Fruit fly (Drosophila melanogaster): ENCODE measurements around the gene CG32486.
A peak's percentile ranks its signal among the peaks of the same experiment; 100 is the strongest.

The CG32486 gene

DNA sequence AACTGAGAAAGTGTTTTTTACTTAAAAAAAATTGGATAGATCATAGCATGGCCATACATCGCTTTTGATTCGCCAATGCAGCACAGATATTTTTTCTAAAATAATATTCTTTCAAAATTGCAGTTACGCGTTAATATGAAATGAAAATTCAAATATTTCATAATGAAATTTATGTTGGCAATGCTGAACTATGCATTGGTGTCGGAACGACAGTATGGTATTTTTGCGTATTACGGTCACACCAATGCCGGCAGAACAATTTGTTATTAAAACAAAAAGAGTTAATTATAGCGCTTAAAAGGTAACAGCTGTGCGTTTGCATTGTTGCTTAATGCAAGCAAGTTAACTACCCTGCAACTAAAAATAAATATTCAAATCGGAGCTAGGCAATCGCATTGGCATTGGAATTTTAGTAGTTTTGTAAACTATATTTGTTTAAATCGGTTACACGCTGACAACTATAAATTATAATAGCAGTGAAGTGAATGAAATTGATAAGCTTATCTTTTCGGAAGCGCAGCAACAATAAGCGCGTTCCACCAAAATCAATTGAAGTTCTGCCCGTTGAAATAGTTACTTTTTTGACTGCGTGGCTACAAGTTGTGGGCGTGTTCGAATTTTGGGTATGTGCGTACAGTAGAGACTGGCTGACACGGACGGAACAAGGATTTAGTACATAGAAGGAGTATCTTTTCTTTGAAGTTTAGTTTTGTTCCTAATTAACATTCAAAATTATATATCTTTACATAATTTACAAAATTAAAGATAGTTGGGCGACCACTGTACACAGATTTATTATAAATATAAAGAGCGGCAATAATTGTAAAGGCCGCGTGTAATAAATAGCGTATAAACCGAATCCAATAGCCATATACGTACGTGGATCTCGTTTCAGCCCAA is 28.2 kb downstream of the CG32486 start, which contains the start of gene Prx4 (continued):
- TF ChIP-seq CG7745 (tag; optimal IDR thresholded peaks at IDR 0.05) = no peak

DNA sequence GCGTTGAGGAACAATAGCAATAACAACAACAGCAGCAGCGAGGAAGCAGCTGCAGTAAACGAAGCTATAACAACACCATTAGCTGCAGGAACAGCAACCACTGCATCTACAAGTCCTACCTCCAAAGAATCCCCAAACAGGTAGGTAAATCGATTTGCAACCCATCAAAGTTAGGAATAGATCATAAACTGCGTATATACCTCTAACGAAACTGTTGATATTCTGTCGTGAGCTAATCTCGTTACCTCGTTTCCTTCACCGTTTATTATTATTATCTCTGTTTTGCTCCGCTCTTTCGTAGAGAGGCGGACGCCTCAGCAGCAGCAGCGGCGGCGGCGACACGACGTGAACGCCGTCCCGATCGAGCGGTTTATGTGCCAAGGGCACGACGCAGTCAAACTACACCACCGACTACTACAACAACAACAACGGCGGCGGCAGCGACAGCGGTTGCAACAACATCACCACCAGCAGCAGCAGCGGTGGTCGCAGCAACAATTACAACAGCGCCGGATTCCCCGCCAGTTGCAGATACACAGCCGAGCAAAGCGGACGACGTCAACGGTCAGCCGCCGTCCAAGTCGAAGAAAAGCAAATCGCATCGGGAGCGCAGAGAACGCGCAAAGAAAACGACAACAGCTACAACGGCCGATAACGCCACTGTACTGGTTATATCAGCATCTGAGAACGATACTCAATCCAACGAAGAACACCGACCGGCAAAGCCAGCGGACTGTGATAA is 32.6 kb downstream of the CG32486 start:
- TF ChIP-seq amos (GFP tag; IDR thresholded peaks at IDR 0.05; ENCODE audit: partially characterized antibody) = peak; percentile 37
- TF ChIP-seq CG10267 (tag; optimal IDR thresholded peaks at IDR 0.05) = peak; percentile 0
- peak; percentile 68; the same call in 1 of the 3 replicates for TF ChIP-seq CG34422 (GFP tag; IDR thresholded peaks at IDR 0.05)
- TF ChIP-seq ab (GFP tag; optimal IDR thresholded peaks at IDR 0.05) = no peak
- TF ChIP-seq CG17385 (GFP tag; optimal IDR thresholded peaks at IDR 0.05) = peak; percentile 4
- TF ChIP-seq unc-4 (GFP tag; IDR thresholded peaks at IDR 0.05; ENCODE audit: partially characterized antibody) = no peak
- TF ChIP-seq CG13624 (GFP tag; optimal IDR thresholded peaks at IDR 0.05) = peak; percentile 33
- peak; percentile 32 for TF ChIP-seq CG2712 (tag; optimal IDR thresholded peaks at IDR 0.05)
- peak; percentile 23 for TF ChIP-seq gcm (GFP tag; optimal IDR thresholded peaks at IDR 0.05)
- no peak for TF ChIP-seq Myb (GFP tag; optimal IDR thresholded peaks at IDR 0.05)
- TF ChIP-seq CG7987 (GFP tag; optimal IDR thresholded peaks at IDR 0.05) = peak; percentile 21
- TF ChIP-seq Drgx (GFP tag; IDR thresholded peaks at IDR 0.05) = peak; percentile 56
- 0 out of 2 replicates have a peak, but pooled peaks have one; percentile 16 for TF ChIP-seq CG1024 (GFP tag; IDR thresholded peaks at IDR 0.05)
- TF ChIP-seq so (GFP tag; IDR thresholded peaks at IDR 0.05) = peak; percentile 60; the same call in 1 of the 3 replicates
- TF ChIP-seq insv (GFP tag; optimal IDR thresholded peaks at IDR 0.05) = peak in 1 of 2 experiments; percentile 12
- peak; percentile 39; the same call in 1 of the 2 replicates for TF ChIP-seq rib (GFP tag; IDR thresholded peaks at IDR 0.05)
- TF ChIP-seq CG18262 (tag; optimal IDR thresholded peaks at IDR 0.05) = peak; percentile 13
- peak; percentile 94 for TF ChIP-seq CG5180 (GFP tag; optimal IDR thresholded peaks at IDR 0.05)
- peak; percentile 25; the same call in 1 of the 2 replicates for TF ChIP-seq E2f2 (GFP tag; IDR thresholded peaks at IDR 0.05)
- TF ChIP-seq croc (GFP tag; conservative IDR thresholded peaks at IDR 0.05) = no peak
- TF ChIP-seq HLH3B (GFP tag; IDR thresholded peaks at IDR 0.05) = 0 out of 2 replicates have a peak, but pooled peaks have one; percentile 26
- TF ChIP-seq exex (tag; optimal IDR thresholded peaks at IDR 0.05) = peak; percentile 34
- TF ChIP-seq MTF-1 (GFP tag; optimal IDR thresholded peaks at IDR 0.05; ENCODE audit: borderline replicate concordance) = peak; percentile 28
- TF ChIP-seq zfh1 (GFP tag; IDR thresholded peaks at IDR 0.05) = peak; percentile 67; the same call in 2 of the 3 replicates
- peak; percentile 22 for TF ChIP-seq lab (GFP tag; optimal IDR thresholded peaks at IDR 0.05)
- TF ChIP-seq CG4328 (GFP tag; optimal IDR thresholded peaks at IDR 0.05) = no peak
- peak; percentile 53; the same call in 1 of the 2 replicates for TF ChIP-seq stc (GFP tag; IDR thresholded peaks at IDR 0.05)
- TF ChIP-seq chinmo (GFP tag; IDR thresholded peaks at IDR 0.05; ENCODE audit: partially characterized antibody) = peak; percentile 94; the same call in 3 of the 4 replicates
- TF ChIP-seq CG8290 (GFP tag; optimal IDR thresholded peaks at IDR 0.05) = no peak
- TF ChIP-seq CG8290 (tag; optimal IDR thresholded peaks at IDR 0.05) = peak in 1 of 2 experiments; percentile 14
- TF ChIP-seq Awh (GFP tag; IDR thresholded peaks at IDR 0.05) = peak; percentile 54; the same call in 1 of the 2 replicates
- 0 out of 2 replicates have a peak, but pooled peaks have one; percentile 50 for TF ChIP-seq Xrp1 (GFP tag; IDR thresholded peaks at IDR 0.05)
- peak; percentile 63 for TF ChIP-seq CG34376 (GFP tag; optimal IDR thresholded peaks at IDR 0.05)
- no peak for TF ChIP-seq CG12942 (GFP tag; optimal IDR thresholded peaks at IDR 0.05)
- peak; percentile 49 for TF ChIP-seq mirr (GFP tag; optimal IDR thresholded peaks at IDR 0.05)
- no peak for TF ChIP-seq CG7357 (GFP tag; IDR thresholded peaks at IDR 0.05)
- peak; percentile 75 for TF ChIP-seq psq (GFP tag; optimal IDR thresholded peaks at IDR 0.05)
- TF ChIP-seq caup (GFP tag; optimal IDR thresholded peaks at IDR 0.05; ENCODE audit: severe bottlenecking) = no peak
- 0 out of 2 replicates have a peak, but pooled peaks have one; percentile 6 for TF ChIP-seq gsb (GFP tag; IDR thresholded peaks at IDR 0.05)
- peak; percentile 98 for TF ChIP-seq CG12769 (tag; optimal IDR thresholded peaks at IDR 0.05)
- peak; percentile 82 for TF ChIP-seq sug (tag; optimal IDR thresholded peaks at IDR 0.05)
- peak; percentile 24 for TF ChIP-seq Hey (tag; optimal IDR thresholded peaks at IDR 0.05)
- peak; percentile 97 for TF ChIP-seq CG8765 (GFP tag; IDR thresholded peaks at IDR 0.05)

All from whole organism, embryonic.